Worm (Caenorhabditis elegans) whole organism, L4 larva: ENCODE results near the gene flp-27.

ENCODE experiments used
- F10B5.3 ChIP-seq: sonication (generic microtip); optimal IDR thresholded peaks from 2 replicates; lab custom pipeline; 2016; ENCODE audit warnings: mild to moderate bottlenecking, missing genetic modification characterization, missing compliant biosample characterization
- F49E8.2 ChIP-seq: sonication (generic microtip); optimal IDR thresholded peaks from 2 replicates; lab custom pipeline; 2016; ENCODE audit warnings: missing compliant biosample characterization, mild to moderate bottlenecking, missing genetic modification characterization, borderline replicate concordance
- T26A8.4 ChIP-seq: fragments of 200-800 bp; sonication (Bioruptor generic); IDR thresholded peaks from 2 replicates; pipeline ENCODE4 v1.3.6; 2022; ENCODE audit warnings: missing genetic modification characterization, missing compliant biosample characterization
- Y105C5A.15 ChIP-seq: fragments of 200-800 bp; sonication (Bioruptor generic); IDR thresholded peaks from 2 replicates; pipeline ENCODE4 v1.3.6; 2022; ENCODE audit warnings: missing genetic modification characterization, missing compliant biosample characterization
- Y5F2A.4 ChIP-seq: fragments of 200-800 bp; sonication (Bioruptor generic); optimal IDR thresholded peaks from 2 replicates; lab custom pipeline; 2018; ENCODE audit warnings: mild to moderate bottlenecking, missing genetic modification characterization, missing compliant biosample characterization
- ZK546.5 ChIP-seq, 2 experiments: sonication (generic microtip); optimal IDR thresholded peaks; 2 replicates each; lab custom pipeline; 2017; ENCODE audit warnings: missing biosample characterization in 2 of 2, missing genetic modification characterization in 2 of 2
- aly-2 ChIP-seq: sonication (generic microtip); optimal IDR thresholded peaks from 2 replicates; lab custom pipeline; 2018; ENCODE audit warnings: missing biosample characterization, missing genetic modification characterization
- ceh-20 ChIP-seq: fragments of 200-800 bp; sonication (Bioruptor generic); IDR thresholded peaks from 2 replicates; pipeline ENCODE4 v1.3.6; 2022; ENCODE audit warnings: missing genetic modification reagents, missing genetic modification characterization, missing compliant biosample characterization
- ceh-82 ChIP-seq: sonication (generic microtip); optimal IDR thresholded peaks from 2 replicates; lab custom pipeline; 2017; ENCODE audit warnings: missing biosample characterization, missing genetic modification characterization
- daf-16 ChIP-seq, 3 experiments: sonication (generic microtip); optimal IDR thresholded peaks; 2 replicates each; lab custom pipeline; 2016 to 2017; ENCODE audit warnings: missing genetic modification characterization in 3 of 3, missing genetic modification reagents in 3 of 3, mild to moderate bottlenecking in 2 of 3, missing compliant biosample characterization in 2 of 3, missing biosample characterization in 1 of 3, moderate library complexity in 1 of 3
- daf-19 ChIP-seq: fragments of 200-800 bp; sonication (Bioruptor generic); conservative IDR thresholded peaks from 2 replicates; pipeline ENCODE4 v1.3.6; 2022; ENCODE audit warnings: missing genetic modification characterization, missing compliant biosample characterization
- daf-8 ChIP-seq: fragments of 200-800 bp; sonication (Bioruptor generic); IDR thresholded peaks from 2 replicates; pipeline ENCODE4 v1.3.6; 2022; ENCODE audit warnings: missing genetic modification characterization, missing compliant biosample characterization
- dmd-6 ChIP-seq: fragments of 200-800 bp; sonication (Bioruptor generic); IDR thresholded peaks from 2 replicates; pipeline ENCODE4 v1.3.6; 2022; ENCODE audit warnings: missing genetic modification reagents, missing genetic modification characterization, missing compliant biosample characterization
- dpl-1 ChIP-seq: fragments of 150-350 bp; optimal IDR thresholded peaks from 2 replicates; lab custom pipeline; 2014; ENCODE audit warnings: missing biosample characterization, missing genetic modification reagents, missing genetic modification characterization
- duxl-1 ChIP-seq: sonication (generic microtip); optimal IDR thresholded peaks from 2 replicates; lab custom pipeline; 2016; ENCODE audit warnings: mild to moderate bottlenecking, missing genetic modification characterization, moderate library complexity, missing compliant biosample characterization; ENCODE audit not compliant: poor library complexity
- dve-1 ChIP-seq: sonication (generic microtip); optimal IDR thresholded peaks from 2 replicates; lab custom pipeline; 2017; ENCODE audit warnings: antibody characterized with exemption, mild to moderate bottlenecking, missing genetic modification characterization, missing compliant biosample characterization; ENCODE audit not compliant: insufficient read depth
- egl-43 ChIP-seq: fragments of 200-800 bp; sonication (Bioruptor generic); IDR thresholded peaks from 2 replicates; pipeline ENCODE4 v1.3.6; 2022; ENCODE audit warnings: missing genetic modification reagents, missing genetic modification characterization, missing compliant biosample characterization
- fos-1 ChIP-seq: fragments of 150-350 bp; optimal IDR thresholded peaks from 2 replicates; lab custom pipeline; 2014; ENCODE audit warnings: missing biosample characterization, missing genetic modification characterization
- gei-8 ChIP-seq: fragments of 200-800 bp; sonication (Bioruptor generic); optimal IDR thresholded peaks from 2 replicates; lab custom pipeline; 2018; ENCODE audit warnings: mild to moderate bottlenecking, missing genetic modification characterization, missing compliant biosample characterization
- hif-1 ChIP-seq, 2 experiments: sonication (generic microtip); optimal IDR thresholded peaks; 2 replicates each; lab custom pipeline; 2016 to 2017; ENCODE audit warnings: missing compliant biosample characterization in 2 of 2, missing genetic modification characterization in 2 of 2, missing genetic modification reagents in 2 of 2, missing genotype in 2 of 2, mild to moderate bottlenecking in 1 of 2
- hmg-1.1 ChIP-seq: fragments of 200-800 bp; sonication (Bioruptor generic); IDR thresholded peaks from 2 replicates; pipeline ENCODE4 v1.3.6; 2022; ENCODE audit warnings: missing genetic modification reagents, missing genetic modification characterization, missing compliant biosample characterization
- lin-1 ChIP-seq: fragments of 200-800 bp; sonication (Bioruptor generic); IDR thresholded peaks from 2 replicates; pipeline ENCODE4 v1.3.6; 2022; ENCODE audit warnings: missing genetic modification reagents, missing genetic modification characterization, missing compliant biosample characterization
- lin-15B ChIP-seq: fragments of 150-350 bp; sonication (generic microtip); optimal IDR thresholded peaks from 3 replicates; lab custom pipeline; 2014; ENCODE audit warnings: missing biosample characterization, missing genetic modification characterization
- lin-38 ChIP-seq: fragments of 200-800 bp; sonication (Bioruptor generic); IDR thresholded peaks from 2 replicates; pipeline ENCODE4 v1.3.6; 2022; ENCODE audit warnings: missing genetic modification reagents, missing genetic modification characterization, missing compliant biosample characterization
- lin-39 ChIP-seq: fragments of 150-350 bp; optimal IDR thresholded peaks from 2 replicates; lab custom pipeline; 2014; ENCODE audit warnings: missing biosample characterization, missing genetic modification reagents, missing genetic modification characterization
- lir-3 ChIP-seq: sonication (generic microtip); optimal IDR thresholded peaks from 2 replicates; lab custom pipeline; 2016; ENCODE audit warnings: mild to moderate bottlenecking, missing genetic modification characterization, missing compliant biosample characterization
- madf-5 ChIP-seq, 2 experiments: fragments of 200-800 bp; sonication (Bioruptor generic); IDR thresholded peaks; 2 replicates each; pipeline ENCODE4 v1.3.6; 2022; ENCODE audit warnings: missing compliant biosample characterization in 2 of 2, missing genetic modification characterization in 2 of 2
- mep-1 ChIP-seq: fragments of 150-350 bp; sonication (generic microtip); optimal IDR thresholded peaks from 3 replicates; lab custom pipeline; 2014; ENCODE audit warnings: missing biosample characterization, missing genetic modification characterization
- mes-2 ChIP-seq: sonication (generic microtip); optimal IDR thresholded peaks from 2 replicates; lab custom pipeline; 2016; ENCODE audit warnings: missing genotype, mild to moderate bottlenecking, missing genetic modification characterization, missing compliant biosample characterization; ENCODE audit not compliant: poor library complexity, severe bottlenecking
- mxl-2 ChIP-seq: fragments of 200-800 bp; sonication (Bioruptor generic); conservative IDR thresholded peaks from 2 replicates; pipeline ENCODE4 v1.3.6; 2022; ENCODE audit warnings: missing genetic modification reagents, missing genetic modification characterization, missing compliant biosample characterization
- mxl-3 ChIP-seq: fragments of 200-800 bp; sonication (Bioruptor generic); optimal IDR thresholded peaks from 2 replicates; lab custom pipeline; 2018; ENCODE audit warnings: mild to moderate bottlenecking, missing genetic modification characterization, missing compliant biosample characterization
- nhr-111 ChIP-seq: fragments of 200-800 bp; sonication (Bioruptor generic); optimal IDR thresholded peaks from 2 replicates; lab custom pipeline; 2018; ENCODE audit warnings: mild to moderate bottlenecking, missing genetic modification characterization, missing compliant biosample characterization
- nhr-25 ChIP-seq: sonication (generic microtip); optimal IDR thresholded peaks from 2 replicates; lab custom pipeline; 2017; ENCODE audit warnings: missing genetic modification characterization, mild to moderate bottlenecking, missing compliant biosample characterization, antibody characterized with exemption, moderate library complexity, borderline replicate concordance; ENCODE audit not compliant: insufficient read depth
- nhr-41 ChIP-seq: fragments of 200-800 bp; sonication (Bioruptor generic); IDR thresholded peaks from 2 replicates; pipeline ENCODE4 v1.3.6; 2022; ENCODE audit warnings: missing genetic modification reagents, missing genetic modification characterization, missing compliant biosample characterization
- nhr-48 ChIP-seq: sonication (generic microtip); optimal IDR thresholded peaks from 2 replicates; lab custom pipeline; 2016; ENCODE audit warnings: mild to moderate bottlenecking, missing genetic modification characterization, missing compliant biosample characterization
- pha-4 ChIP-seq, 2 experiments: fragments of 150-350 bp in 1 of 2; fragments of 200-800 bp in 1 of 2; sonication (Bioruptor generic) in 1 of 2; IDR thresholded peaks in 1 of 2; optimal IDR thresholded peaks in 1 of 2; 2 replicates each; pipeline versions ENCODE4 v1.3.6 to Lab custom; 2014 to 2022; ENCODE audit warnings: missing genetic modification characterization in 2 of 2, missing genetic modification reagents in 2 of 2, missing biosample characterization in 1 of 2, missing compliant biosample characterization in 1 of 2
- rbr-2 ChIP-seq: sonication (generic microtip); optimal IDR thresholded peaks from 2 replicates; lab custom pipeline; 2016; ENCODE audit warnings: missing genotype, missing genetic modification characterization, missing compliant biosample characterization
- set-16 ChIP-seq: fragments of 200-800 bp; sonication (Bioruptor generic); IDR thresholded peaks from 2 replicates; pipeline ENCODE4 v1.3.6; 2022; ENCODE audit warnings: missing genetic modification reagents, missing genetic modification characterization, missing compliant biosample characterization
- tra-1 ChIP-seq: fragments of 200-800 bp; sonication (Bioruptor generic); IDR thresholded peaks from 2 replicates; pipeline ENCODE4 v1.3.6; 2022; ENCODE audit warnings: missing genetic modification reagents, missing genetic modification characterization, missing compliant biosample characterization
- unc-39 ChIP-seq: sonication (generic microtip); optimal IDR thresholded peaks from 2 replicates; lab custom pipeline; 2017; ENCODE audit warnings: missing biosample characterization, missing genetic modification characterization
- unc-62 ChIP-seq, 3 experiments: fragments of 150-350 bp in 1 of 3; sonication (generic microtip); optimal IDR thresholded peaks in 2 of 3; peaks in 1 of 3; 1 replicate in 1 of 3; 2 replicates in 2 of 3; lab custom pipeline; 2014 to 2017; ENCODE audit warnings: missing biosample characterization in 3 of 3, missing genetic modification characterization in 3 of 3, missing genetic modification reagents in 3 of 3, missing genotype in 1 of 3
- zfp-2 ChIP-seq: sonication (generic microtip); optimal IDR thresholded peaks from 2 replicates; lab custom pipeline; 2016; ENCODE audit warnings: mild to moderate bottlenecking, missing genetic modification characterization, missing compliant biosample characterization
- zfp-3 ChIP-seq: fragments of 200-800 bp; sonication (Bioruptor generic); conservative IDR thresholded peaks from 2 replicates; pipeline ENCODE4 v1.3.6; 2022; ENCODE audit warnings: missing genetic modification reagents, missing genetic modification characterization, missing compliant biosample characterization
- ztf-11 ChIP-seq: fragments of 150-350 bp; optimal IDR thresholded peaks from 2 replicates; lab custom pipeline; 2014; ENCODE audit warnings: missing biosample characterization, missing genetic modification characterization
- ztf-7 ChIP-seq: fragments of 150-350 bp; optimal IDR thresholded peaks from 2 replicates; lab custom pipeline; 2014; ENCODE audit warnings: missing biosample characterization, missing genetic modification characterization

The flp-27 gene

DNA sequence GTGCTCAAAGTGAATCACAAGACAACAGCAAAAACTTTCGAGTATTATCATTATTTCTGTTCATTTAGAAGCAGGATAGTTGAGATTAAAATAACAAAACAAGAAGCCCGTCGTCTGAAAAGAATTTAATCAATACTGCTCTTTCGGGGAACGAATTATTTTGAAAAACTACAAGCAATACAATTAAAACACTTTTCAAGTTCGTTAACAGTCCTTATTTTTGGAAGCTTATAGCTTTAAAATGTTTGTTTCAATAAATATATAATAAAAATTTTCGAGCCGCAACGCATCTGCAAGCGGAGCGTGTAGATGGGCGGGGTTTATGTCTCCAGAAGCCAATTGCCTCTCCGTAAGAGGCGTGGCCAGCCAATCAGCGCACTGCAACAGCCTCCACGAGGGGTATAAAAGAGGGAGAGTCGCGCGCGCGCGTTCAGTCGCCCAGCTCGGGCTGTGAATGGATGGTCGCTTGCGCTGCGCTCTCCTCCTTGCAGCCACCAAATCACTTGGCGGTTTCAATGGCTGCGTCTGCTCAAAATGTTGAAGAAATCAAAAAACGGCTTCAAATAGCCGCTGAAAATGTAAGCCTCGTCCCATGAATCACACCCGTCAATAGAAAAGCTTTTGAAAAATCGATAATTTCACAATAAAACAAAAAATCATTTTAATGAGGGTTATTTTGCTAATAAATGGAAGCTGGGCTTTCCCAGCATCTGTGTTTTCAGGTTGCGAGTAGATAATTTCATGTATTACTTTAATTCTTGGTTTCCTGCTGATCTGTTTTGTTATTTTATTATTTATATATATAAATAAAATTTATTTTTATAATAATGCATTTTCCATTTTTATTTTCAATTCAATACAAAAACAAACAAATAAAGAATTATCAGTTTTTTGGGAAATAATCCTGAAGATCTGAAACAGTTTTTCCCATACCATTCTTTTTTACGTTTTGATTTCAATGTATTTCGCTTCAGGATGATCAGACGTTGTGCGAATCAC lies 19.8 kb upstream of the flp-27 start, which contains the start of the genes ift-43 and mdt-26 (continued):
- TF ChIP-seq daf-16 (GFP tag; optimal IDR thresholded peaks at IDR 0.05; lab: Kevin White, UChicago), result peak; percentile 36 to 59
- peak; percentile 47 for TF ChIP-seq daf-16 (tag; optimal IDR thresholded peaks at IDR 0.05; lab: Kevin White, UChicago)
- no peak for TF ChIP-seq ztf-11 (tag; lab: Kevin White, UChicago)
- TF ChIP-seq daf-8, result no peak
- no peak for TF ChIP-seq mxl-2 (GFP tag; lab: Robert Waterston, UW)
- TF ChIP-seq lir-3, result peak; percentile 28
- peak; percentile 74 for TF ChIP-seq mes-2
- TF ChIP-seq aly-2 (tag; lab: Kevin White, UChicago), result no peak
- TF ChIP-seq egl-43 (GFP tag; lab: Robert Waterston, UW), result peak; percentile 95
- peak; percentile 21 for TF ChIP-seq nhr-111 (GFP tag; lab: Kevin White, UChicago)
- 0 out of 4 replicates have a peak, but pooled peaks of 1 of the 2 experiments have one; percentile 30 for TF ChIP-seq madf-5 (GFP tag; IDR thresholded peaks at IDR 0.05; lab: Robert Waterston, UW)
- peak; percentile 31 to 69 for TF ChIP-seq hif-1 (tag; optimal IDR thresholded peaks at IDR 0.05; lab: Kevin White, UChicago)
- TF ChIP-seq dve-1 (tag; lab: Kevin White, UChicago), result peak; percentile 79
- TF ChIP-seq nhr-48, result peak; percentile 35
- TF ChIP-seq T26A8.4 (GFP tag; lab: Robert Waterston, UW), result peak; percentile 82
- peak in 1 of 2 experiments; percentile 97 for TF ChIP-seq unc-62 (GFP tag; optimal IDR thresholded peaks at IDR 0.05 in 1 of 2; lab: Kevin White, UChicago)
- TF ChIP-seq unc-62 (tag; optimal IDR thresholded peaks at IDR 0.05; lab: Kevin White, UChicago), result no peak
- TF ChIP-seq nhr-25, result peak; percentile 61
- TF ChIP-seq tra-1 (GFP tag; lab: Robert Waterston, UW), result peak; percentile 46; the same call in 1 of the 2 replicates
- no peak for TF ChIP-seq Y5F2A.4 (GFP tag; lab: Kevin White, UChicago)
- TF ChIP-seq daf-19 (GFP tag; lab: Robert Waterston, UW), result peak; percentile 91
- TF ChIP-seq duxl-1, result peak; percentile 31
- peak; percentile 70 for TF ChIP-seq dmd-6 (GFP tag; lab: Robert Waterston, UW)
- TF ChIP-seq lin-15B, result no peak
- no peak for TF ChIP-seq gei-8 (GFP tag; lab: Kevin White, UChicago)
- TF ChIP-seq hmg-1.1 (GFP tag; lab: Robert Waterston, UW), result peak; percentile 94
- peak; percentile 40 for TF ChIP-seq dpl-1 (GFP tag; lab: Kevin White, UChicago)
- peak; percentile 76 for TF ChIP-seq rbr-2 (tag; lab: Kevin White, UChicago)
- TF ChIP-seq mep-1 (tag; lab: Kevin White, UChicago), result peak; percentile 77
- no peak for TF ChIP-seq Y105C5A.15 (GFP tag; lab: Robert Waterston, UW)
- TF ChIP-seq ceh-82 (tag; lab: Kevin White, UChicago), result peak; percentile 34
- TF ChIP-seq F10B5.3 (tag; lab: Kevin White, UChicago), result peak; percentile 42
- TF ChIP-seq ztf-7 (tag; lab: Kevin White, UChicago), result no peak
- peak; percentile 99 for TF ChIP-seq set-16 (GFP tag; lab: Robert Waterston, UW)
- TF ChIP-seq lin-1 (GFP tag; lab: Robert Waterston, UW), result no peak
- no peak for TF ChIP-seq fos-1
- no peak for TF ChIP-seq zfp-2
- no peak for TF ChIP-seq lin-39
- TF ChIP-seq mxl-3 (GFP tag; lab: Kevin White, UChicago), result peak; percentile 47
- TF ChIP-seq lin-38 (GFP tag; lab: Robert Waterston, UW), result peak; percentile 66
- TF ChIP-seq pha-4 (GFP tag; IDR thresholded peaks at IDR 0.05; lab: Robert Waterston, UW), result peak; percentile 72; the same call in 1 of the 2 replicates
- no peak for TF ChIP-seq pha-4 (tag; optimal IDR thresholded peaks at IDR 0.05; lab: Kevin White, UChicago)
- no peak for TF ChIP-seq unc-39 (tag; lab: Kevin White, UChicago)
- 0 out of 2 replicates have a peak, but pooled peaks have one; percentile 36 for TF ChIP-seq zfp-3 (GFP tag; lab: Robert Waterston, UW)
- TF ChIP-seq ZK546.5 (tag; optimal IDR thresholded peaks at IDR 0.05; lab: Kevin White, UChicago), result peak in 1 of 2 experiments; percentile 3
- TF ChIP-seq nhr-41 (GFP tag; lab: Robert Waterston, UW), result peak; percentile 65; the same call in 1 of the 2 replicates
- no peak for TF ChIP-seq F49E8.2 (tag; lab: Kevin White, UChicago)
- peak; percentile 67 for TF ChIP-seq ceh-20 (GFP tag; lab: Robert Waterston, UW)
